Fruit fly (Drosophila melanogaster) Kc167 (cell line): ENCODE measurements around the gene CG2533.

Experiments used
- h ChIP-seq: fragments of >200 bp; optimal IDR thresholded peaks from 3 replicates; lab custom pipeline; 2018; ENCODE audit warnings: missing external identifiers
- psq ChIP-seq: fragments of >200 bp; optimal IDR thresholded peaks from 2 replicates; lab custom pipeline; 2017; ENCODE audit warnings: missing external identifiers
- ttk ChIP-seq: sonication (Bioruptor generic); optimal IDR thresholded peaks from 2 replicates; lab custom pipeline; 2017; ENCODE audit warnings: missing external identifiers

- TF ChIP-seq h (lab: Kevin White, UChicago) = no peak
- TF ChIP-seq psq (lab: Kevin White, UChicago) = no peak
- TF ChIP-seq ttk = no peak
These were observed 19.9 kb downstream of the CG2533 start, which contains the start of gene pkm for dm6 chrX:11584075-11584474.
